Fruit fly (Drosophila melanogaster): Measurements from ENCODE around the gene CG6813.

The CG6813 gene

dm6 chr3R:11626571-11626970, at the start of gene CG6813, which contains the start of gene CG18764 (continued):
- no peak for TF ChIP-seq CG3281 (GFP tag; optimal IDR thresholded peaks at IDR 0.05)
- no peak for TF ChIP-seq ab (GFP tag; optimal IDR thresholded peaks at IDR 0.05)
- peak; percentile 72 for TF ChIP-seq Med (GFP tag)
- TF ChIP-seq sug (tag; optimal IDR thresholded peaks at IDR 0.05) = no peak
- TF ChIP-seq ERR (GFP tag; optimal IDR thresholded peaks at IDR 0.05) = no peak
- no peak for TF ChIP-seq cas (GFP tag; IDR thresholded peaks at IDR 0.05)
- TF ChIP-seq gfzf (GFP tag; optimal IDR thresholded peaks at IDR 0.05) = peak; percentile 45
- TF ChIP-seq CG16779 (GFP tag; IDR thresholded peaks at IDR 0.05) = no peak
- no peak for TF ChIP-seq CG6175 (GFP tag; IDR thresholded peaks at IDR 0.05)
- TF ChIP-seq BEAF-32 (GFP tag; optimal IDR thresholded peaks at IDR 0.05) = peak; percentile 27
- peak; percentile 85 for TF ChIP-seq scrt (GFP tag; optimal IDR thresholded peaks at IDR 0.05)
- no peak for TF ChIP-seq CG12299 (tag; optimal IDR thresholded peaks at IDR 0.05)
- TF ChIP-seq Hmr (GFP tag; optimal IDR thresholded peaks at IDR 0.05) = no peak
- no peak for TF ChIP-seq crol (GFP tag; IDR thresholded peaks at IDR 0.05)
- no peak for TF ChIP-seq bcd (GFP tag; optimal IDR thresholded peaks at IDR 0.05)
- TF ChIP-seq CG30431 (GFP tag; optimal IDR thresholded peaks at IDR 0.05) = no peak
- TF ChIP-seq nom (GFP tag; optimal IDR thresholded peaks at IDR 0.05) = no peak
- no peak for TF ChIP-seq ase (GFP tag; IDR thresholded peaks at IDR 0.05)
- peak; percentile 68; the same call in 1 of the 2 replicates for TF ChIP-seq onecut (GFP tag; IDR thresholded peaks at IDR 0.05)
- TF ChIP-seq CG5245 (GFP tag; optimal IDR thresholded peaks at IDR 0.05) = no peak
- TF ChIP-seq Ets65A (GFP tag) = peak; percentile 55
- no peak for TF ChIP-seq CG8478 (optimal IDR thresholded peaks at IDR 0.05)
- TF ChIP-seq CG17328 (GFP tag; IDR thresholded peaks at IDR 0.05) = no peak
- TF ChIP-seq CG17829 (tag; optimal IDR thresholded peaks at IDR 0.05) = no peak
- TF ChIP-seq klu (GFP tag; IDR thresholded peaks at IDR 0.05) = no peak
- TF ChIP-seq CG6791 (GFP tag; IDR thresholded peaks at IDR 0.05; ENCODE audit: partially characterized antibody) = 0 out of 3 replicates have a peak, but pooled peaks have one; percentile 30
- TF ChIP-seq HLH54F (GFP tag; optimal IDR thresholded peaks at IDR 0.05) = no peak
- no peak for TF ChIP-seq pum (GFP tag; optimal IDR thresholded peaks at IDR 0.05)
- TF ChIP-seq CG17361 (GFP tag; IDR thresholded peaks at IDR 0.05) = no peak
- TF ChIP-seq Rx (GFP tag; IDR thresholded peaks at IDR 0.05) = no peak
- TF ChIP-seq CG16863 (GFP tag; optimal IDR thresholded peaks at IDR 0.05) = no peak
- peak; percentile 72 for TF ChIP-seq MBD-R2 (GFP tag; IDR thresholded peaks at IDR 0.05)
- no peak for TF ChIP-seq CG32767 (GFP tag; IDR thresholded peaks at IDR 0.05)
- TF ChIP-seq lola (GFP tag; optimal IDR thresholded peaks at IDR 0.05) = no peak
- TF ChIP-seq CG6654 (GFP tag; optimal IDR thresholded peaks at IDR 0.05) = no peak
- no peak for TF ChIP-seq D19B (GFP tag; optimal IDR thresholded peaks at IDR 0.05)
- no peak for TF ChIP-seq CG11504 (tag; optimal IDR thresholded peaks at IDR 0.05)
- no peak for TF ChIP-seq CG10366 (GFP tag; IDR thresholded peaks at IDR 0.05)

dm6 chr3R:11673955-11674663, 47.7 kb upstream of the CG6813 start, which contains the start of gene CG14715:
CG14715 (plus strand) TSS chr3R:11674221.
- no peak for TF ChIP-seq jigr1 (GFP tag; IDR thresholded peaks at IDR 0.05)
- TF ChIP-seq Sox102F (GFP tag; optimal IDR thresholded peaks at IDR 0.05) = peak; percentile 51
- TF ChIP-seq Sin3A (optimal IDR thresholded peaks at IDR 0.05) = peak; percentile 25
- no peak for TF ChIP-seq CG11723 (GFP tag; optimal IDR thresholded peaks at IDR 0.05)
- no peak for TF ChIP-seq CG3065 (GFP tag; optimal IDR thresholded peaks at IDR 0.05)
- no peak for TF ChIP-seq ftz-f1 (GFP tag; optimal IDR thresholded peaks at IDR 0.05)
- 0 out of 2 replicates have a peak, but pooled peaks have one; percentile 7 for TF ChIP-seq CG14667 (GFP tag; IDR thresholded peaks at IDR 0.05)
- TF ChIP-seq nom (GFP tag; optimal IDR thresholded peaks at IDR 0.05) = no peak
- TF ChIP-seq Taf1 (GFP tag; IDR thresholded peaks at IDR 0.05) = no peak
- peak; percentile 57 for TF ChIP-seq CG15601 (tag; optimal IDR thresholded peaks at IDR 0.05)
- TF ChIP-seq Lpt (GFP tag; optimal IDR thresholded peaks at IDR 0.05) = no peak
- TF ChIP-seq CG11247 (GFP tag; IDR thresholded peaks at IDR 0.05) = no peak
- TF ChIP-seq da (GFP tag; optimal IDR thresholded peaks at IDR 0.05) = no peak
- peak; percentile 30 for TF ChIP-seq bigmax (GFP tag; optimal IDR thresholded peaks at IDR 0.05)
- peak; percentile 49 for TF ChIP-seq MESR4 (GFP tag; optimal IDR thresholded peaks at IDR 0.05)
- peak; percentile 47 for TF ChIP-seq Ssrp (tag; optimal IDR thresholded peaks at IDR 0.05)
- TF ChIP-seq CG7556 (GFP tag; optimal IDR thresholded peaks at IDR 0.05) = peak; percentile 7

Data from whole organism, embryonic.